Comparison of ENCODE assay signal across 4 worm cellular contexts in the genomic region with DNA sequence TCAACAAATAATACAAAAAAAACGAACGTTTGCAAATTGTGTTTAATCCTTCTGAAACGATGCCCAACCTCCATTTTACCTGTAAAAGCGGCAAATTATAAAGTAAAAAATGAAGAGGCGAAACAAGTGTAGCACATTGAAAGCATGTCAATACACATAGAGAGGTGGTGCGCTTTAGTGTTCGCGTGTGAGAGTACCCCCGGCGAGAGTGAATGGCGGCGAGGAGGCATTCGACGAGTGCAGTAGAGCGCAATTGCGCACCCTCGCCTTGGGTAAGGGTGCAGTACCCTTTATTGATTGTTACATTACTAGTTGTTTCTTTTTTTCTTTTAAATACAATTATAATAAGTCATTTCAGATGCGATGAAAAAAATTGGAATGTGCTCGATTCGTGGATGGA.
A peak's percentile ranks its signal among the peaks of the same experiment; 100 is the strongest.
TF ChIP-seq lines count a peak whose summit lies in the region.

A gene (plus strand): TSS at position 353 of the 400 bp plus-strand sequence.

TF ChIP-seq in whole organism, L2 larva, 48 proteins besides CTCF, POLR2A, EP300 and RAD21 (continues in another document):
- TF ChIP-seq mdl-1 (tag; optimal IDR thresholded peaks at IDR 0.05; lab: Kevin White, UChicago) = peak in 1 of 2 experiments; percentile 0
- peak; percentile 76 for TF ChIP-seq sma-9 (GFP tag; optimal IDR thresholded peaks at IDR 0.05; lab: Kevin White, UChicago)
- no peak for TF ChIP-seq sma-9 (tag; optimal IDR thresholded peaks at IDR 0.05; lab: Kevin White, UChicago)
- TF ChIP-seq unc-55 (GFP tag; optimal IDR thresholded peaks at IDR 0.05; lab: Kevin White, UChicago) = peak; percentile 78
- no peak for TF ChIP-seq ztf-11 (tag; optimal IDR thresholded peaks at IDR 0.05; lab: Kevin White, UChicago)
- no peak for TF ChIP-seq skn-1 (tag; optimal IDR thresholded peaks at IDR 0.05; lab: Kevin White, UChicago)
- TF ChIP-seq gmeb-1 (tag; optimal IDR thresholded peaks at IDR 0.05; lab: Kevin White, UChicago) = peak; percentile 12
- no peak for TF ChIP-seq elt-3 (tag; optimal IDR thresholded peaks at IDR 0.05; lab: Kevin White, UChicago)
- TF ChIP-seq zag-1 (tag; optimal IDR thresholded peaks at IDR 0.05; lab: Kevin White, UChicago) = no peak
- TF ChIP-seq crh-2 (tag; optimal IDR thresholded peaks at IDR 0.05; lab: Kevin White, UChicago) = peak; percentile 71
- TF ChIP-seq lin-39 (tag; optimal IDR thresholded peaks at IDR 0.05; lab: Kevin White, UChicago) = no peak
- TF ChIP-seq Y55F3AM.14 (GFP tag; optimal IDR thresholded peaks at IDR 0.05; lab: Kevin White, UChicago) = no peak
- TF ChIP-seq snpc-4 (tag; optimal IDR thresholded peaks at IDR 0.05; lab: Kevin White, UChicago) = no peak
- TF ChIP-seq fos-1 (tag; optimal IDR thresholded peaks at IDR 0.05; lab: Kevin White, UChicago) = peak; percentile 41
- peak; percentile 44 for TF ChIP-seq blmp-1 (tag; optimal IDR thresholded peaks at IDR 0.05; lab: Kevin White, UChicago; ENCODE audit: insufficient read depth)
- peak; percentile 25 for TF ChIP-seq mab-5 (tag; optimal IDR thresholded peaks at IDR 0.05; lab: Kevin White, UChicago)
- peak; percentile 81 for TF ChIP-seq F13H6.1 (tag; optimal IDR thresholded peaks at IDR 0.05; lab: Kevin White, UChicago)
- TF ChIP-seq alr-1 (tag; optimal IDR thresholded peaks at IDR 0.05; lab: Kevin White, UChicago) = no peak
- TF ChIP-seq lin-13 (GFP tag; optimal IDR thresholded peaks at IDR 0.05; lab: Kevin White, UChicago) = no peak
- no peak for TF ChIP-seq nhr-21 (tag; optimal IDR thresholded peaks at IDR 0.05; lab: Kevin White, UChicago)
- no peak for TF ChIP-seq aly-2 (tag; optimal IDR thresholded peaks at IDR 0.05; lab: Kevin White, UChicago)
- TF ChIP-seq nhr-129 (tag; optimal IDR thresholded peaks at IDR 0.05; lab: Kevin White, UChicago) = peak; percentile 60

TF ChIP-seq in whole organism, L4 larva, 104 proteins besides CTCF, POLR2A, EP300 and RAD21 (continues in another document):
- TF ChIP-seq arid-1 (GFP tag; conservative IDR thresholded peaks at IDR 0.05; lab: Robert Waterston, UW) (no peak), lin-13 (GFP tag; optimal IDR thresholded peaks at IDR 0.05; lab: Kevin White, UChicago) (peak; percentile 69), pha-4 (GFP tag; IDR thresholded peaks at IDR 0.05; lab: Robert Waterston, UW) (0 out of 2 replicates have a peak, but pooled peaks have one; percentile 41), pha-4 (tag; optimal IDR thresholded peaks at IDR 0.05; lab: Kevin White, UChicago) (no peak), ctbp-1 (GFP tag; IDR thresholded peaks at IDR 0.05; lab: Robert Waterston, UW) (no peak), Y48G9A.11 (GFP tag; IDR thresholded peaks at IDR 0.05; lab: Robert Waterston, UW) (no peak), daf-12 (tag; optimal IDR thresholded peaks at IDR 0.05; lab: Kevin White, UChicago) (no peak), ZK546.5 (tag; optimal IDR thresholded peaks at IDR 0.05; lab: Kevin White, UChicago) (no peak), hmg-1.1 (GFP tag; IDR thresholded peaks at IDR 0.05; lab: Robert Waterston, UW) (peak; percentile 78), gei-8 (GFP tag; optimal IDR thresholded peaks at IDR 0.05; lab: Kevin White, UChicago) (no peak), egl-27 (tag; optimal IDR thresholded peaks at IDR 0.05; lab: Kevin White, UChicago) (no peak), lim-7 (GFP tag; IDR thresholded peaks at IDR 0.05; lab: Robert Waterston, UW) (no peak), mxl-3 (GFP tag; optimal IDR thresholded peaks at IDR 0.05; lab: Kevin White, UChicago) (peak; percentile 69), snpc-1.2 (GFP tag; IDR thresholded peaks at IDR 0.05; lab: Robert Waterston, UW) (no peak), Y75B8A.6 (GFP tag; IDR thresholded peaks at IDR 0.05; lab: Robert Waterston, UW) (no peak), nhr-77 (tag; optimal IDR thresholded peaks at IDR 0.05; lab: Kevin White, UChicago) (peak; percentile 10), lin-38 (GFP tag; IDR thresholded peaks at IDR 0.05; lab: Robert Waterston, UW) (peak; percentile 96), lin-1 (GFP tag; IDR thresholded peaks at IDR 0.05; lab: Robert Waterston, UW) (0 out of 2 replicates have a peak, but pooled peaks have one; percentile 20), ceh-62 (tag; optimal IDR thresholded peaks at IDR 0.05; lab: Kevin White, UChicago) (no peak), ama-1 (optimal IDR thresholded peaks at IDR 0.05; lab: Kevin White, UChicago) (no peak), mdt-29 (GFP tag; IDR thresholded peaks at IDR 0.05; lab: Robert Waterston, UW) (no peak), T20F7.1 (GFP tag; optimal IDR thresholded peaks at IDR 0.05; lab: Kevin White, UChicago) (peak; percentile 79), saeg-2 (GFP tag; IDR thresholded peaks at IDR 0.05; lab: Robert Waterston, UW) (peak; percentile 61; the same call in 1 of the 2 replicates)

TF ChIP-seq in whole organism, late embryonic, 69 proteins besides CTCF, POLR2A, EP300 and RAD21 (continues in another document):
- peak; percentile 27; the same call in 1 of the 2 replicates for TF ChIP-seq sox-2 (GFP tag; IDR thresholded peaks at IDR 0.05; lab: Robert Waterston, UW)
- TF ChIP-seq K02D7.2 (tag; optimal IDR thresholded peaks at IDR 0.05; lab: Kevin White, UChicago) = no peak
- no peak for TF ChIP-seq C38D4.7 (GFP tag; optimal IDR thresholded peaks at IDR 0.05; lab: Kevin White, UChicago)
- peak; percentile 69 for TF ChIP-seq ceh-48 (tag; optimal IDR thresholded peaks at IDR 0.05; lab: Kevin White, UChicago)
- no peak for TF ChIP-seq unc-3 (GFP tag; conservative IDR thresholded peaks at IDR 0.05; lab: Robert Waterston, UW)
- TF ChIP-seq unc-3 (tag; optimal IDR thresholded peaks at IDR 0.05; lab: Kevin White, UChicago) = no peak
- TF ChIP-seq rnt-1 (tag; optimal IDR thresholded peaks at IDR 0.05; lab: Kevin White, UChicago) = no peak
- TF ChIP-seq dmd-4 (tag; optimal IDR thresholded peaks at IDR 0.05; lab: Kevin White, UChicago; ENCODE audit: borderline replicate concordance) = no peak
- TF ChIP-seq mec-3 (tag; optimal IDR thresholded peaks at IDR 0.05; lab: Kevin White, UChicago; ENCODE audit: borderline replicate concordance) = no peak
- TF ChIP-seq dve-1 (tag; optimal IDR thresholded peaks at IDR 0.05; lab: Kevin White, UChicago) = no peak
- no peak for TF ChIP-seq F13H6.1 (tag; optimal IDR thresholded peaks at IDR 0.05; lab: Kevin White, UChicago)
- peak; percentile 6 for TF ChIP-seq ceh-14 (tag; optimal IDR thresholded peaks at IDR 0.05; lab: Kevin White, UChicago)
- no peak for TF ChIP-seq odd-2 (tag; optimal IDR thresholded peaks at IDR 0.05; lab: Kevin White, UChicago)
- TF ChIP-seq pha-2 (tag; optimal IDR thresholded peaks at IDR 0.05; lab: Kevin White, UChicago) = peak; percentile 20
- no peak for TF ChIP-seq ceh-2 (tag; optimal IDR thresholded peaks at IDR 0.05; lab: Kevin White, UChicago)
- TF ChIP-seq npax-4 (tag; optimal IDR thresholded peaks at IDR 0.05; lab: Kevin White, UChicago) = no peak
- peak; percentile 1 for TF ChIP-seq unc-55 (GFP tag; optimal IDR thresholded peaks at IDR 0.05; lab: Kevin White, UChicago)
- no peak for TF ChIP-seq ceh-30 (tag; optimal IDR thresholded peaks at IDR 0.05; lab: Kevin White, UChicago)
- no peak for TF ChIP-seq che-1 (tag; optimal IDR thresholded peaks at IDR 0.05; lab: Kevin White, UChicago)
- TF ChIP-seq lim-6 (tag; optimal IDR thresholded peaks at IDR 0.05; lab: Kevin White, UChicago) = no peak
- no peak for TF ChIP-seq lin-11 (tag; optimal IDR thresholded peaks at IDR 0.05; lab: Kevin White, UChicago)
- TF ChIP-seq elt-4 (tag; optimal IDR thresholded peaks at IDR 0.05; lab: Kevin White, UChicago) = no peak
- no peak for TF ChIP-seq ttx-3 (tag; optimal IDR thresholded peaks at IDR 0.05; lab: Kevin White, UChicago)
- TF ChIP-seq tbx-7 (tag; optimal IDR thresholded peaks at IDR 0.05; lab: Kevin White, UChicago) = peak; percentile 1
- TF ChIP-seq ahr-1 (tag; optimal IDR thresholded peaks at IDR 0.05; lab: Kevin White, UChicago) = no peak

TF ChIP-seq in whole organism, mixed stage, embryonic, 35 proteins besides CTCF, POLR2A, EP300 and RAD21 (continues in another document):
- TF ChIP-seq pha-4 (tag; optimal IDR thresholded peaks at IDR 0.05; lab: Kevin White, UChicago) = peak; percentile 85
- no peak for TF ChIP-seq blmp-1 (tag; optimal IDR thresholded peaks at IDR 0.05; lab: Kevin White, UChicago)
- peak; percentile 75 for TF ChIP-seq ztf-11 (tag; optimal IDR thresholded peaks at IDR 0.05; lab: Kevin White, UChicago)
- TF ChIP-seq ceh-39 (tag; optimal IDR thresholded peaks at IDR 0.05; lab: Kevin White, UChicago) = peak; percentile 43
- peak; percentile 12 for TF ChIP-seq M03D4.4 (tag; optimal IDR thresholded peaks at IDR 0.05; lab: Kevin White, UChicago)
- peak; percentile 60 for TF ChIP-seq ham-2 (GFP tag; optimal IDR thresholded peaks at IDR 0.05; lab: Kevin White, UChicago)
- TF ChIP-seq sptf-1 (tag; optimal IDR thresholded peaks at IDR 0.05; lab: Kevin White, UChicago) = peak; percentile 77
- TF ChIP-seq ceh-43 (GFP tag; optimal IDR thresholded peaks at IDR 0.05; lab: Kevin White, UChicago) = no peak
- peak; percentile 10 for TF ChIP-seq drap-1 (GFP tag; optimal IDR thresholded peaks at IDR 0.05; lab: Kevin White, UChicago)
- TF ChIP-seq zip-8 (tag; optimal IDR thresholded peaks at IDR 0.05; lab: Kevin White, UChicago) = no peak
- no peak for TF ChIP-seq unc-39 (tag; optimal IDR thresholded peaks at IDR 0.05; lab: Kevin White, UChicago)
- TF ChIP-seq hlh-1 (tag; optimal IDR thresholded peaks at IDR 0.05; lab: Kevin White, UChicago) = peak; percentile 40
- TF ChIP-seq nhr-2 (tag; optimal IDR thresholded peaks at IDR 0.05; lab: Kevin White, UChicago) = peak; percentile 38
- no peak for TF ChIP-seq lin-32 (GFP tag; optimal IDR thresholded peaks at IDR 0.05; lab: Kevin White, UChicago)
- TF ChIP-seq elt-1 (tag; optimal IDR thresholded peaks at IDR 0.05; lab: Kevin White, UChicago; ENCODE audit: borderline replicate concordance, insufficient read depth) = no peak
- peak; percentile 65 for TF ChIP-seq lin-13 (tag; optimal IDR thresholded peaks at IDR 0.05; lab: Kevin White, UChicago)
- no peak for TF ChIP-seq nhr-12 (tag; optimal IDR thresholded peaks at IDR 0.05; lab: Kevin White, UChicago)
- TF ChIP-seq nhr-237 (tag; optimal IDR thresholded peaks at IDR 0.05; lab: Kevin White, UChicago) = peak; percentile 59
- TF ChIP-seq unc-120 (tag; optimal IDR thresholded peaks at IDR 0.05; lab: Kevin White, UChicago; ENCODE audit: poor library complexity, severe bottlenecking) = no peak
- no peak for TF ChIP-seq nhr-28 (tag; optimal IDR thresholded peaks at IDR 0.05; lab: Kevin White, UChicago)
- peak; percentile 60 for TF ChIP-seq lsy-2 (tag; optimal IDR thresholded peaks at IDR 0.05; lab: Kevin White, UChicago)
- no peak for TF ChIP-seq tbx-8 (GFP tag; optimal IDR thresholded peaks at IDR 0.05; lab: Kevin White, UChicago)
- TF ChIP-seq elt-3 (tag; optimal IDR thresholded peaks at IDR 0.05; lab: Kevin White, UChicago) = no peak
- TF ChIP-seq mab-5 (tag; optimal IDR thresholded peaks at IDR 0.05; lab: Kevin White, UChicago) = no peak
- peak; percentile 43 for TF ChIP-seq cnd-1 (tag; optimal IDR thresholded peaks at IDR 0.05; lab: Kevin White, UChicago)
- peak; percentile 84 for TF ChIP-seq mep-1 (tag; optimal IDR thresholded peaks at IDR 0.05; lab: Kevin White, UChicago)
- no peak for TF ChIP-seq nhr-76 (tag; optimal IDR thresholded peaks at IDR 0.05; lab: Kevin White, UChicago)
- TF ChIP-seq bed-3 (GFP tag; optimal IDR thresholded peaks at IDR 0.05; lab: Kevin White, UChicago) = no peak
